Comparison of ENCODE assay signal across 2 worm cellular contexts in the genomic region with DNA sequence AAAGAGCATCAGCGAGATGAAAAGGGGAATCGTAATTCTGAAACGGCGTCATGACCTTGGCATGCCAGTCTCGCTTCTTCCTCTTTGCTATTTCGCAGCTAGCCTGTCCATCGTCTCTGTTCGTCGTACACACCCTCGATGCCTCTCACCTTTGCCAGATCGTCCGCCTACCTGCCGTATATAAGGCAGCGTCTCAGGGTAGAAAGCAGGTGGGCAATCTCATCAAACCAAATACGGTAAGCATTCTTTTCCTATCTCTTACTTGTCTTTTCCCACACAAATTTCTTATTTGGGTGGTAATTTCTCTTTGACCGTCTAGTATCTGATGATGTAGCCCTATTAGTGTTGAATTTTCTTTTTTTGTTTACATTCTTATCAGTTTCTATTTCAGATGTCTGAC.
TF ChIP-seq lines count a peak whose summit lies in the region.

Gene col-166, plus strand, starts transcription at position 392 of the 400 bp plus-strand sequence.

TF ChIP-seq in whole organism, L1 larva, 84 proteins besides CTCF, POLR2A, EP300 and RAD21 (continued from another document):
- TF ChIP-seq zip-4 (GFP tag; optimal IDR thresholded peaks at IDR 0.05; lab: Kevin White, UChicago) (no peak), fkh-4 (tag; optimal IDR thresholded peaks at IDR 0.05; lab: Kevin White, UChicago; ENCODE audit: borderline replicate concordance) (no peak)

TF ChIP-seq in whole organism, L4 larva, 104 proteins besides CTCF, POLR2A, EP300 and RAD21 (continued from another document):
- no peak for TF ChIP-seq Y105C5A.15 (GFP tag; IDR thresholded peaks at IDR 0.05; lab: Robert Waterston, UW)
- TF ChIP-seq sdz-12 (GFP tag; optimal IDR thresholded peaks at IDR 0.05; lab: Kevin White, UChicago): no peak
- TF ChIP-seq hlh-11 (tag; optimal IDR thresholded peaks at IDR 0.05; lab: Kevin White, UChicago): peak; percentile 41
- TF ChIP-seq dmd-8 (GFP tag; IDR thresholded peaks at IDR 0.05; lab: Robert Waterston, UW): no peak
- TF ChIP-seq nhr-25 (tag; optimal IDR thresholded peaks at IDR 0.05; lab: Kevin White, UChicago; ENCODE audit: borderline replicate concordance, insufficient read depth): no peak
- TF ChIP-seq pha-4 (GFP tag; IDR thresholded peaks at IDR 0.05; lab: Robert Waterston, UW): no peak
- TF ChIP-seq pha-4 (tag; optimal IDR thresholded peaks at IDR 0.05; lab: Kevin White, UChicago): no peak
- TF ChIP-seq Y75B8A.6 (GFP tag; IDR thresholded peaks at IDR 0.05; lab: Robert Waterston, UW): no peak
- TF ChIP-seq dve-1 (tag; optimal IDR thresholded peaks at IDR 0.05; lab: Kevin White, UChicago; ENCODE audit: insufficient read depth): no peak
TF ChIP-seq in whole organism, L4 larva: peak in this region for 7.
